Fruit fly (Drosophila melanogaster) whole organism: ENCODE data around the gene CG42729.

ENCODE experiments used
- CG8478 ChIP-seq: fragments of >200 bp; optimal IDR thresholded peaks from 2 replicates; lab custom pipeline; 2018; ENCODE audit warnings: inconsistent platforms
- Dll ChIP-seq: fragments of >200 bp; optimal IDR thresholded peaks from 2 replicates; lab custom pipeline; 2017
- EcR ChIP-seq, 2 experiments: fragments of >200 bp; optimal IDR thresholded peaks; 2 replicates each; lab custom pipeline; 2017; ENCODE audit warnings: missing biosample characterization in 2 of 2, missing genetic modification characterization in 2 of 2, missing genetic modification reagents in 2 of 2
- pan ChIP-seq: fragments of >200 bp; optimal IDR thresholded peaks from 2 replicates; lab custom pipeline; 2017
- usp ChIP-seq: fragments of >200 bp; optimal IDR thresholded peaks from 2 replicates; lab custom pipeline; 2017; ENCODE audit warnings: missing biosample characterization, missing genetic modification characterization, mixed read lengths

DNA sequence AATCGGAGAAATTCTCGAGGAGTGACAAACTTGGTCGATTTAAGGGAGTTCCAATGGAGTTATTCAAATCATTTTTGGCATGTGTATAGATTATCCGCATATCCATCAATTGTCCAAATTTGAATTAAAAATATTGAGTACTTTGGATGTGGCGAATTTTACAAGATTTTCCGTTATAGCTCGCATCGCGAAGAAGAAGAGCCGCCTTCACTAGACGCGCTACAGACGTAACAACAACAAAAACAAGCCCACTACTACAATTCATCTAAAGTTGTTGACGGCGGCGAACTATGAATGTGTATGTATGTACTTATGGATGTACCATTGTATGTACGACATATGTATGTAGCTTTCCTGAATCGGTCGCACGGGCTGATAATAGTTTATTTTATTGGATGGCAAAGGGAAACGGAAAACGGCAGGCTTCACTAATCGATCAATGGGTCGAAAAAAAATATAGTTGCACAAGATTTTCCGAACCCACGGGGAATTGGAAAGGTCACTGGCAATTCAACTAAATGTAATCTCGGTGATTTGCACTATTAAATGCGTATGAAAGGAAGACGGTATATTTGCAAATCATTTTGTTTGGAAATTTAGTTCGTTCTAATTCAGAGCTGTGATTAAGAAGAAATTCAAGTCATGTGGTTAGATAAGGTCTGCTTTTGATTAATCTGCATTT is 12.4 kb downstream of the CG42729 start:
- TF ChIP-seq CG8478 (lab: Kevin White, UChicago) = no peak
- no peak for TF ChIP-seq EcR (GFP tag; optimal IDR thresholded peaks at IDR 0.05; lab: Kevin White, UChicago)
- no peak for TF ChIP-seq usp (GFP tag; lab: Kevin White, UChicago)
- TF ChIP-seq Dll (lab: Kevin White, UChicago) = no peak
- TF ChIP-seq pan (lab: Kevin White, UChicago) = no peak
